Fruit fly (Drosophila melanogaster) Kc167 (cell line): Measurements from ENCODE around the gene Ldaf1.

Experiments
- Myc ChIP-seq: fragments of >200 bp; optimal IDR thresholded peaks from 2 replicates; lab custom pipeline; 2017; ENCODE audit warnings: missing external identifiers
- insv ChIP-seq: fragments of >200 bp; optimal IDR thresholded peaks from 3 replicates; lab custom pipeline; 2018; ENCODE audit warnings: missing external identifiers

DNA sequence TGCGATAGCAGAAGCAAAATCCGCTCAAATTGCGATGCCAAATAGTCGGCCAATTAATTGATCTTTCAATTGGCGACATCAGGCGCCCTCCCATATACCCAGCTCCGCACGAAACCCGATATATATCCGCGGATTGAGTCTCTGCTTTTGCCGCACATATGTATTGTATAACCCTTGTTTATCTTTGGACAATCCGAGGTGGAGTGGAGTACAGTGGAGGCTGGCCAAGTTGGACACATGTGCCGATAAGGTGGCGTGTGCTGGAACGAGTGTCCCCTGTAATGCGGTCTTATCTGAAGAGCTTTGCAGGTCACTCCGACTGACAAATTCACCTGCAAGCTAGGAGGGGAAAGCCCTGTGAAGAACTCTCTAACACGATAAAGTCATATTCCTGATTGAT lies 7.8 kb upstream of the Ldaf1 start:
- TF ChIP-seq insv (no peak), Myc (no peak)
